Worm (Caenorhabditis elegans) whole organism, young adult: ENCODE data around the gene Y47D3A.31.

Experiments
- B0019.2 ChIP-seq: fragments of 200-800 bp; sonication (Bioruptor generic); conservative IDR thresholded peaks from 2 replicates; pipeline ENCODE4 v1.3.6; 2022; ENCODE audit warnings: missing genetic modification reagents, missing genetic modification characterization, missing compliant biosample characterization
- C17E4.6 ChIP-seq: fragments of 200-800 bp; sonication (Bioruptor generic); IDR thresholded peaks from 2 replicates; pipeline ENCODE4 v1.3.6; 2022; ENCODE audit warnings: missing genetic modification reagents, missing genetic modification characterization, missing compliant biosample characterization
- F22D6.2 ChIP-seq: sonication (generic microtip); optimal IDR thresholded peaks from 2 replicates; lab custom pipeline; 2016; ENCODE audit warnings: mild to moderate bottlenecking, missing genetic modification characterization, missing compliant biosample characterization
- F39B2.1 ChIP-seq: fragments of 200-800 bp; sonication (Bioruptor generic); IDR thresholded peaks from 2 replicates; pipeline ENCODE4 v1.3.6; 2022; ENCODE audit warnings: missing genetic modification reagents, missing genetic modification characterization, missing compliant biosample characterization
- F55B11.4 ChIP-seq: sonication (generic microtip); optimal IDR thresholded peaks from 2 replicates; lab custom pipeline; 2016; ENCODE audit warnings: missing compliant biosample characterization, missing genetic modification characterization, borderline replicate concordance; ENCODE audit not compliant: insufficient read depth
- F57C9.4 ChIP-seq: sonication (generic microtip); optimal IDR thresholded peaks from 2 replicates; lab custom pipeline; 2017; ENCODE audit warnings: mild to moderate bottlenecking, missing genetic modification characterization, missing compliant biosample characterization
- K11D2.4 ChIP-seq: fragments of 200-800 bp; sonication (Bioruptor generic); IDR thresholded peaks from 2 replicates; pipeline ENCODE4 v1.3.6; 2022; ENCODE audit warnings: missing genetic modification reagents, missing genetic modification characterization, missing compliant biosample characterization
- K12H6.12 ChIP-seq: fragments of 200-800 bp; sonication (Bioruptor generic); optimal IDR thresholded peaks from 2 replicates; lab custom pipeline; 2018; ENCODE audit warnings: mild to moderate bottlenecking, missing genetic modification characterization, missing compliant biosample characterization
- T26A5.8 ChIP-seq: sonication (generic microtip); optimal IDR thresholded peaks from 2 replicates; lab custom pipeline; 2016; ENCODE audit warnings: missing genetic modification characterization, missing compliant biosample characterization
- Y67H2A.10 ChIP-seq: fragments of 200-800 bp; sonication (Bioruptor generic); conservative IDR thresholded peaks from 2 replicates; pipeline ENCODE4 v1.3.6; 2022; ENCODE audit warnings: missing genetic modification reagents, missing genetic modification characterization, missing compliant biosample characterization
- Y79H2A.3 ChIP-seq: fragments of 200-800 bp; sonication (Bioruptor generic); conservative IDR thresholded peaks from 2 replicates; pipeline ENCODE4 v1.3.6; 2022; ENCODE audit warnings: missing genetic modification reagents, missing genetic modification characterization, missing compliant biosample characterization
- Y95B8A.8 ChIP-seq: fragments of 200-800 bp; sonication (Bioruptor generic); IDR thresholded peaks from 2 replicates; pipeline ENCODE4 v1.3.6; 2022; ENCODE audit warnings: missing genetic modification reagents, missing genetic modification characterization, missing compliant biosample characterization
- ama-1 ChIP-seq, 3 experiments: fragments of 150-350 bp in 1 of 3; sonication (generic microtip) in 2 of 3; optimal IDR thresholded peaks; 2 replicates each; lab custom pipeline; 2014 to 2018; ENCODE audit warnings: missing biosample characterization in 2 of 3, missing genetic modification characterization in 2 of 3, missing genetic modification reagents in 2 of 3
- athp-1 ChIP-seq: sonication (generic microtip); optimal IDR thresholded peaks from 2 replicates; lab custom pipeline; 2017; ENCODE audit warnings: mild to moderate bottlenecking, missing genetic modification characterization, missing compliant biosample characterization
- attf-3 ChIP-seq: fragments of 200-800 bp; sonication (Bioruptor generic); conservative IDR thresholded peaks from 2 replicates; pipeline ENCODE4 v1.3.6; 2022; ENCODE audit warnings: missing genetic modification reagents, missing genetic modification characterization, missing compliant biosample characterization
- attf-6 ChIP-seq: fragments of 200-800 bp; sonication (Bioruptor generic); IDR thresholded peaks from 2 replicates; pipeline ENCODE4 v1.3.6; 2022; ENCODE audit warnings: missing genetic modification reagents, missing genetic modification characterization, missing compliant biosample characterization
- ceh-58 ChIP-seq: fragments of 200-800 bp; sonication (Bioruptor generic); IDR thresholded peaks from 2 replicates; pipeline ENCODE4 v1.3.6; 2022; ENCODE audit warnings: missing genetic modification characterization, missing compliant biosample characterization
- chd-7 ChIP-seq: sonication (generic microtip); optimal IDR thresholded peaks from 2 replicates; lab custom pipeline; 2016; ENCODE audit warnings: mild to moderate bottlenecking, missing genetic modification characterization, moderate library complexity, missing compliant biosample characterization
- dox-1 ChIP-seq: fragments of 200-800 bp; sonication (Bioruptor generic); IDR thresholded peaks from 2 replicates; pipeline ENCODE4 v1.3.6; 2022; ENCODE audit warnings: missing genetic modification reagents, missing genetic modification characterization, missing compliant biosample characterization
- efl-1 ChIP-seq: fragments of 150-350 bp; optimal IDR thresholded peaks from 2 replicates; lab custom pipeline; 2014; ENCODE audit warnings: missing biosample characterization, missing genetic modification reagents, missing genetic modification characterization
- egrh-3 ChIP-seq: fragments of 200-800 bp; sonication (Bioruptor generic); IDR thresholded peaks from 2 replicates; pipeline ENCODE4 v1.3.6; 2022; ENCODE audit warnings: missing genetic modification reagents, missing genetic modification characterization, missing compliant biosample characterization
- ekl-4 ChIP-seq: fragments of 200-800 bp; sonication (Bioruptor generic); IDR thresholded peaks from 2 replicates; pipeline ENCODE4 v1.3.6; 2022; ENCODE audit warnings: missing genetic modification reagents, missing genetic modification characterization, missing compliant biosample characterization
- hlh-12 ChIP-seq: sonication (generic microtip); optimal IDR thresholded peaks from 2 replicates; lab custom pipeline; 2016; ENCODE audit warnings: missing genetic modification characterization, missing compliant biosample characterization
- hmg-1.2 ChIP-seq: fragments of 200-800 bp; sonication (Bioruptor generic); IDR thresholded peaks from 2 replicates; pipeline ENCODE4 v1.3.6; 2022; ENCODE audit warnings: missing genetic modification reagents, missing genetic modification characterization, missing compliant biosample characterization
- hrde-1 ChIP-seq: sonication (generic microtip); optimal IDR thresholded peaks from 2 replicates; lab custom pipeline; 2016; ENCODE audit warnings: missing genetic modification characterization, mild to moderate bottlenecking, missing compliant biosample characterization, moderate library complexity, missing genotype, missing genetic modification reagents, borderline replicate concordance
- hsf-1 ChIP-seq: fragments of 200-800 bp; sonication (Bioruptor generic); IDR thresholded peaks from 2 replicates; pipeline ENCODE4 v1.3.6; 2022; ENCODE audit warnings: missing genetic modification reagents, missing genetic modification characterization, missing compliant biosample characterization
- let-607 ChIP-seq, 2 experiments: fragments of 200-800 bp in 1 of 2; sonication (Bioruptor generic) in 1 of 2; sonication (generic microtip) in 1 of 2; optimal IDR thresholded peaks; 2 replicates each; lab custom pipeline; 2016 to 2018; ENCODE audit warnings: mild to moderate bottlenecking in 2 of 2, missing compliant biosample characterization in 2 of 2, missing genetic modification characterization in 2 of 2, moderate library complexity in 2 of 2, missing genotype in 1 of 2
- lin-26 ChIP-seq: fragments of 200-800 bp; sonication (Bioruptor generic); IDR thresholded peaks from 2 replicates; pipeline ENCODE4 v1.3.6; 2022; ENCODE audit warnings: missing genetic modification reagents, missing genetic modification characterization, missing compliant biosample characterization
- lsl-1 ChIP-seq: fragments of 200-800 bp; sonication (Bioruptor generic); optimal IDR thresholded peaks from 2 replicates; lab custom pipeline; 2018; ENCODE audit warnings: mild to moderate bottlenecking, missing genetic modification characterization, moderate library complexity, missing compliant biosample characterization
- lsy-27 ChIP-seq: sonication (generic microtip); optimal IDR thresholded peaks from 2 replicates; lab custom pipeline; 2017; ENCODE audit warnings: missing genetic modification characterization, mild to moderate bottlenecking, missing compliant biosample characterization, antibody characterized with exemption, missing genotype, borderline replicate concordance; ENCODE audit not compliant: insufficient read depth
- madf-10 ChIP-seq: sonication (generic microtip); optimal IDR thresholded peaks from 2 replicates; lab custom pipeline; 2016; ENCODE audit warnings: mild to moderate bottlenecking, missing genetic modification characterization, missing compliant biosample characterization
- madf-6 ChIP-seq: fragments of 200-800 bp; sonication (Bioruptor generic); IDR thresholded peaks from 2 replicates; pipeline ENCODE4 v1.3.6; 2022; ENCODE audit warnings: missing genetic modification reagents, missing genetic modification characterization, missing compliant biosample characterization
- madf-8 ChIP-seq: fragments of 200-800 bp; sonication (Bioruptor generic); conservative IDR thresholded peaks from 2 replicates; pipeline ENCODE4 v1.3.6; 2022; ENCODE audit warnings: missing genetic modification reagents, missing genetic modification characterization, missing compliant biosample characterization
- mcd-1 ChIP-seq: fragments of 200-800 bp; sonication (Bioruptor generic); IDR thresholded peaks from 2 replicates; pipeline ENCODE4 v1.3.6; 2022; ENCODE audit warnings: missing genetic modification reagents, missing genetic modification characterization, missing compliant biosample characterization
- nhr-80 ChIP-seq: sonication (generic microtip); optimal IDR thresholded peaks from 2 replicates; lab custom pipeline; 2016; ENCODE audit warnings: missing genetic modification characterization, missing compliant biosample characterization
- pbrm-1 ChIP-seq: fragments of 200-800 bp; sonication (Bioruptor generic); IDR thresholded peaks from 2 replicates; pipeline ENCODE4 v1.3.6; 2022; ENCODE audit warnings: missing genetic modification reagents, missing genetic modification characterization, missing compliant biosample characterization
- snpc-3.4 ChIP-seq: sonication (generic microtip); optimal IDR thresholded peaks from 2 replicates; lab custom pipeline; 2017; ENCODE audit warnings: missing genetic modification characterization, mild to moderate bottlenecking, missing compliant biosample characterization, antibody characterized with exemption, moderate library complexity, missing genotype, missing genetic modification reagents
- snpc-4 ChIP-seq, 5 experiments: fragments of 150-350 bp in 1 of 5; sonication (generic microtip) in 4 of 5; optimal IDR thresholded peaks; 2 replicates each; lab custom pipeline; 2014 to 2018; ENCODE audit warnings: missing genetic modification characterization in 5 of 5, missing biosample characterization in 3 of 5, antibody characterized with exemption in 2 of 5, mild to moderate bottlenecking in 2 of 5, missing compliant biosample characterization in 2 of 5, missing genotype in 2 of 5, moderate library complexity in 2 of 5, missing genetic modification reagents in 1 of 5
- somi-1 ChIP-seq: fragments of 200-800 bp; sonication (Bioruptor generic); optimal IDR thresholded peaks from 2 replicates; lab custom pipeline; 2018; ENCODE audit warnings: mild to moderate bottlenecking, missing genetic modification characterization, missing compliant biosample characterization
- sptf-2 ChIP-seq: fragments of 200-800 bp; sonication (Bioruptor generic); optimal IDR thresholded peaks from 2 replicates; lab custom pipeline; 2018; ENCODE audit warnings: mild to moderate bottlenecking, missing genetic modification characterization, missing compliant biosample characterization
- tbp1 ChIP-seq: fragments of 200-800 bp; sonication (Bioruptor generic); optimal IDR thresholded peaks from 2 replicates; lab custom pipeline; 2018; ENCODE audit warnings: mild to moderate bottlenecking, missing genetic modification characterization, missing compliant biosample characterization
- xnd-1 ChIP-seq: sonication (generic microtip); optimal IDR thresholded peaks from 2 replicates; lab custom pipeline; 2016; ENCODE audit warnings: missing genotype, missing genetic modification reagents, missing genetic modification characterization, missing compliant biosample characterization
- ztf-22 ChIP-seq: fragments of 200-800 bp; sonication (Bioruptor generic); optimal IDR thresholded peaks from 2 replicates; lab custom pipeline; 2018; ENCODE audit warnings: mild to moderate bottlenecking, missing genetic modification characterization, moderate library complexity, missing compliant biosample characterization
- ztf-28 ChIP-seq: fragments of 200-800 bp; sonication (Bioruptor generic); IDR thresholded peaks from 2 replicates; pipeline ENCODE4 v1.3.6; 2022; ENCODE audit warnings: missing genetic modification reagents, missing genetic modification characterization, missing compliant biosample characterization

Gene Y47D3A.31

ce11 chrIII:11119176-11119853, 37.7 kb downstream of the Y47D3A.31 start, which contains the start of the genes sup-35 and Y48A6C.4 (continued):
- TF ChIP-seq hrde-1 (tag; lab: Kevin White, UChicago) = no peak
- TF ChIP-seq F22D6.2 = no peak
- TF ChIP-seq egrh-3 (GFP tag; lab: Robert Waterston, UW) = no peak
- TF ChIP-seq hsf-1 = no peak
- no peak for TF ChIP-seq attf-6 (GFP tag; lab: Robert Waterston, UW)
- no peak for TF ChIP-seq F55B11.4 (tag; lab: Kevin White, UChicago)
- TF ChIP-seq hmg-1.2 (GFP tag; lab: Robert Waterston, UW) = no peak
- TF ChIP-seq hlh-12 (tag; lab: Kevin White, UChicago) = no peak
- TF ChIP-seq let-607 (tag; optimal IDR thresholded peaks at IDR 0.05; lab: Kevin White, UChicago) = peak in 1 of 2 experiments; percentile 23
- TF ChIP-seq Y79H2A.3 (GFP tag; lab: Robert Waterston, UW) = no peak
- TF ChIP-seq sptf-2 (GFP tag; lab: Kevin White, UChicago) = no peak
- TF ChIP-seq lsy-27 = no peak
- peak; percentile 65 for TF ChIP-seq madf-10 (tag; lab: Kevin White, UChicago)
- no peak for TF ChIP-seq T26A5.8 (tag; lab: Kevin White, UChicago)
- TF ChIP-seq Y67H2A.10 (GFP tag; lab: Robert Waterston, UW) = no peak
- no peak for TF ChIP-seq chd-7 (tag; lab: Kevin White, UChicago)
- peak; percentile 71 for TF ChIP-seq snpc-3.4
- peak; percentile 64 for TF ChIP-seq lsl-1 (GFP tag; lab: Kevin White, UChicago)
- TF ChIP-seq athp-1 (tag; lab: Kevin White, UChicago) = peak; percentile 47
- peak; percentile 87 for TF ChIP-seq madf-6 (GFP tag; lab: Robert Waterston, UW)
- no peak for TF ChIP-seq B0019.2 (GFP tag; lab: Robert Waterston, UW)
- no peak for TF ChIP-seq ekl-4 (GFP tag; lab: Robert Waterston, UW)
- peak; percentile 2 for TF ChIP-seq nhr-80 (tag; lab: Kevin White, UChicago)
- no peak for TF ChIP-seq K11D2.4
- TF ChIP-seq F57C9.4 (tag; lab: Kevin White, UChicago) = no peak
- no peak for TF ChIP-seq C17E4.6 (GFP tag; lab: Robert Waterston, UW)
- TF ChIP-seq K12H6.12 (tag; lab: Kevin White, UChicago) = peak; percentile 74
- TF ChIP-seq ama-1 (optimal IDR thresholded peaks at IDR 0.05; lab: Kevin White, UChicago) = no peak
- TF ChIP-seq ama-1 (GFP tag; optimal IDR thresholded peaks at IDR 0.05; lab: Kevin White, UChicago) = no peak
- no peak for TF ChIP-seq ztf-22
- no peak for TF ChIP-seq somi-1 (GFP tag; lab: Kevin White, UChicago)
- TF ChIP-seq, all 124 proteins: peak for 39

ce11 chrIII:11118107-11118506, 38.9 kb downstream of the Y47D3A.31 start:
- TF ChIP-seq lsl-1 (GFP tag; lab: Kevin White, UChicago) (peak; percentile 53), attf-6 (GFP tag; lab: Robert Waterston, UW) (peak; percentile 92), pbrm-1 (GFP tag; lab: Robert Waterston, UW) (peak; percentile 93), snpc-3.4 (peak; percentile 87), ekl-4 (GFP tag; lab: Robert Waterston, UW) (peak; percentile 76; the same call in 1 of the 2 replicates), Y95B8A.8 (GFP tag; lab: Robert Waterston, UW) (peak; percentile 80; the same call in 1 of the 2 replicates), mcd-1 (GFP tag; lab: Robert Waterston, UW) (peak; percentile 72), xnd-1 (peak; percentile 41), dox-1 (peak; percentile 61), madf-8 (GFP tag; lab: Robert Waterston, UW) (peak; percentile 22), lin-26 (GFP tag; lab: Robert Waterston, UW) (peak; percentile 49; the same call in 1 of the 2 replicates), snpc-4 (GFP tag; optimal IDR thresholded peaks at IDR 0.05; lab: Kevin White, UChicago) (peak; percentile 89), snpc-4 (tag; optimal IDR thresholded peaks at IDR 0.05; lab: Kevin White, UChicago) (peak; percentile 78 to 97 (median 94)), attf-3 (GFP tag; lab: Robert Waterston, UW) (0 out of 2 replicates have a peak, but pooled peaks have one; percentile 11), hmg-1.2 (GFP tag; lab: Robert Waterston, UW) (peak; percentile 74), tbp1 (GFP tag; lab: Kevin White, UChicago) (peak; percentile 41), ceh-58 (GFP tag; lab: Robert Waterston, UW) (0 out of 2 replicates have a peak, but pooled peaks have one; percentile 21), efl-1 (GFP tag; lab: Kevin White, UChicago) (peak; percentile 39), hsf-1 (peak; percentile 74; the same call in 1 of the 2 replicates), ztf-28 (GFP tag; lab: Robert Waterston, UW) (0 out of 2 replicates have a peak, but pooled peaks have one; percentile 6), C17E4.6 (GFP tag; lab: Robert Waterston, UW) (0 out of 2 replicates have a peak, but pooled peaks have one; percentile 35), F39B2.1 (GFP tag; lab: Robert Waterston, UW) (peak; percentile 56; the same call in 1 of the 2 replicates)
